Worm (Caenorhabditis elegans): ENCODE results near the gene ugt-67.

DNA sequence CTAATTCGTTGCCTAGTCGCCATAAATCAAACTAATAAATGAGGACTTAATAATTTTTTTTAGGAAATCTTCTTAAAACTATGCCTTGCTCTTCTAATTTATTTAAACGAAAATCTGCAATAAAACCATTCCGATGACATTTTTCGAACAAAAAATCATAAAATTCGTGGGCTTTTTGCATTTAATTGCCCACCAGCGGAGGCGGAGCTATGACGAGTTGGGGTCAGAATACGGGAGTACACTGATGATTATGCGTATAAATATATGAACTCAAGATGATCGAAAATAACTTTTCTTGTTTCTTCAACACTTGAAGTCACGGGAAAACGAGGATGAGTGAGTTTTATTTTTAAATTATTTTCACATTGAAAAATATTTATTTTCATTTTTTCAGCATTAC is 33.2 kb downstream of the ugt-67 start, which contains the start of gene catp-2:
- TF ChIP-seq lsy-2 (tag; optimal IDR thresholded peaks at IDR 0.05) (no peak), ceh-28 (tag; optimal IDR thresholded peaks at IDR 0.05) (no peak), mep-1 (tag; optimal IDR thresholded peaks at IDR 0.05) (no peak), skn-1 (tag; optimal IDR thresholded peaks at IDR 0.05) (no peak), lir-3 (tag; optimal IDR thresholded peaks at IDR 0.05) (no peak), nhr-11 (tag; optimal IDR thresholded peaks at IDR 0.05) (no peak)
